Worm (Caenorhabditis elegans) whole organism, young adult: ENCODE measurements around the gene nse-4.

Source experiments
- lin-54 ChIP-seq: fragments of 200-800 bp; sonication (Bioruptor generic); optimal IDR thresholded peaks from 2 replicates; lab custom pipeline; 2018; ENCODE audit warnings: mild to moderate bottlenecking, missing genetic modification characterization, missing compliant biosample characterization
- repo-1 ChIP-seq: sonication (generic microtip); optimal IDR thresholded peaks from 2 replicates; lab custom pipeline; 2017; ENCODE audit warnings: mild to moderate bottlenecking, missing genetic modification characterization, missing compliant biosample characterization
- sea-2 ChIP-seq: fragments of 200-800 bp; sonication (Bioruptor generic); IDR thresholded peaks from 2 replicates; pipeline ENCODE4 v1.3.6; 2022; ENCODE audit warnings: missing genetic modification characterization, missing compliant biosample characterization
- unc-62 ChIP-seq: fragments of 150-350 bp; optimal IDR thresholded peaks from 2 replicates; lab custom pipeline; 2014; ENCODE audit warnings: missing biosample characterization, missing genetic modification reagents, missing genetic modification characterization

- no peak for TF ChIP-seq sea-2 (GFP tag; lab: Robert Waterston, UW)
- no peak for TF ChIP-seq unc-62 (GFP tag; lab: Kevin White, UChicago)
- no peak for TF ChIP-seq repo-1 (tag; lab: Kevin White, UChicago)
- TF ChIP-seq lin-54 (GFP tag; lab: Kevin White, UChicago), result peak; percentile 43
These were observed 46.9 kb upstream of the nse-4 start for ce11 chrIV:11433709-11434108.
